Fruit fly (Drosophila melanogaster): Measurements from ENCODE around the gene ND-ASHI.

Gene ND-ASHI

dm6 chrX:6711295-6711694, 32.4 kb upstream of the ND-ASHI start (continued):
- TF ChIP-seq CG9609 (GFP tag; optimal IDR thresholded peaks at IDR 0.05) (peak; percentile 73), jing (GFP tag; optimal IDR thresholded peaks at IDR 0.05) (peak; percentile 67), CG15601 (tag; optimal IDR thresholded peaks at IDR 0.05) (peak; percentile 65), CG11723 (GFP tag; optimal IDR thresholded peaks at IDR 0.05) (peak; percentile 58), CG12769 (tag; optimal IDR thresholded peaks at IDR 0.05) (peak; percentile 93), wor (GFP tag; IDR thresholded peaks at IDR 0.05) (no peak; the same call in 1 of the 2 replicates), vfl (GFP tag; optimal IDR thresholded peaks at IDR 0.05) (peak; percentile 49), Ada2b (GFP tag; IDR thresholded peaks at IDR 0.05) (peak; percentile 83), CG1602 (GFP tag; optimal IDR thresholded peaks at IDR 0.05) (peak; percentile 49), Dbx (GFP tag; IDR thresholded peaks at IDR 0.05) (peak; percentile 65; the same call in 2 of the 3 replicates), CG8944 (GFP tag; optimal IDR thresholded peaks at IDR 0.05) (peak; percentile 64), yki (optimal IDR thresholded peaks at IDR 0.05) (no peak), CG7786 (GFP tag; optimal IDR thresholded peaks at IDR 0.05) (peak; percentile 83), eyg (GFP tag; optimal IDR thresholded peaks at IDR 0.05) (peak; percentile 69), Vsx1 (GFP tag; optimal IDR thresholded peaks at IDR 0.05) (peak; percentile 35), CG15269 (tag; optimal IDR thresholded peaks at IDR 0.05) (peak; percentile 84), Lim3 (GFP tag; IDR thresholded peaks at IDR 0.05) (no peak), HLH4C (GFP tag; IDR thresholded peaks at IDR 0.05; ENCODE audit: partially characterized antibody) (no peak), CG7928 (GFP tag; optimal IDR thresholded peaks at IDR 0.05) (peak; percentile 42), CG34422 (GFP tag; IDR thresholded peaks at IDR 0.05) (peak; percentile 55; the same call in 1 of the 3 replicates), CG7987 (GFP tag; optimal IDR thresholded peaks at IDR 0.05) (peak; percentile 47), CG12942 (GFP tag; optimal IDR thresholded peaks at IDR 0.05) (peak; percentile 49), CG12659 (GFP tag; optimal IDR thresholded peaks at IDR 0.05) (peak; percentile 71), gem (tag; optimal IDR thresholded peaks at IDR 0.05) (peak; percentile 88), CG32772 (GFP tag; IDR thresholded peaks at IDR 0.05) (peak; percentile 75), CG13287 (GFP tag; IDR thresholded peaks at IDR 0.05; ENCODE audit: partially characterized antibody) (no peak), az2 (GFP tag; optimal IDR thresholded peaks at IDR 0.05) (peak; percentile 78), mld (GFP tag; IDR thresholded peaks at IDR 0.05; ENCODE audit: partially characterized antibody) (no peak), stc (GFP tag; IDR thresholded peaks at IDR 0.05) (peak; percentile 48), lilli (GFP tag; optimal IDR thresholded peaks at IDR 0.05) (peak; percentile 78), CG6175 (GFP tag; IDR thresholded peaks at IDR 0.05) (no peak), aop (GFP tag; IDR thresholded peaks at IDR 0.05) (no peak), Ets97D (GFP tag; optimal IDR thresholded peaks at IDR 0.05) (peak; percentile 20), CG6813 (GFP tag; optimal IDR thresholded peaks at IDR 0.05) (peak; percentile 74), CG3407 (GFP tag; optimal IDR thresholded peaks at IDR 0.05) (peak; percentile 55), B-H1 (GFP tag; IDR thresholded peaks at IDR 0.05) (peak; percentile 67), Ssrp (tag; optimal IDR thresholded peaks at IDR 0.05) (peak; percentile 66), lbe (GFP tag; optimal IDR thresholded peaks at IDR 0.05) (no peak), Aef1 (GFP tag; IDR thresholded peaks at IDR 0.05) (peak; percentile 41; the same call in 1 of the 3 replicates), Trl (optimal IDR thresholded peaks at IDR 0.05) (peak; percentile 27 to 62), Trl (GFP tag; optimal IDR thresholded peaks at IDR 0.05) (peak; percentile 65), CG31224 (GFP tag; IDR thresholded peaks at IDR 0.05) (peak; percentile 62), CG16815 (GFP tag; optimal IDR thresholded peaks at IDR 0.05) (peak; percentile 54), Neu2 (GFP tag; optimal IDR thresholded peaks at IDR 0.05; ENCODE audit: borderline replicate concordance) (no peak), ci (GFP tag; IDR thresholded peaks at IDR 0.05) (peak; percentile 80), sqz (GFP tag; optimal IDR thresholded peaks at IDR 0.05) (peak; percentile 24), CG15479 (GFP tag; optimal IDR thresholded peaks at IDR 0.05) (no peak), tap (tag; optimal IDR thresholded peaks at IDR 0.05) (peak; percentile 78), Sry-δ (GFP tag; optimal IDR thresholded peaks at IDR 0.05) (peak; percentile 28), CG31365 (tag; optimal IDR thresholded peaks at IDR 0.05) (peak; percentile 54), CG3163 (GFP tag; optimal IDR thresholded peaks at IDR 0.05) (peak; percentile 83), CG7271 (tag; optimal IDR thresholded peaks at IDR 0.05) (no peak)

All from whole organism, embryonic.